Fruit fly (Drosophila melanogaster): ENCODE results near the gene CG15312.

The CG15312 gene

DNA sequence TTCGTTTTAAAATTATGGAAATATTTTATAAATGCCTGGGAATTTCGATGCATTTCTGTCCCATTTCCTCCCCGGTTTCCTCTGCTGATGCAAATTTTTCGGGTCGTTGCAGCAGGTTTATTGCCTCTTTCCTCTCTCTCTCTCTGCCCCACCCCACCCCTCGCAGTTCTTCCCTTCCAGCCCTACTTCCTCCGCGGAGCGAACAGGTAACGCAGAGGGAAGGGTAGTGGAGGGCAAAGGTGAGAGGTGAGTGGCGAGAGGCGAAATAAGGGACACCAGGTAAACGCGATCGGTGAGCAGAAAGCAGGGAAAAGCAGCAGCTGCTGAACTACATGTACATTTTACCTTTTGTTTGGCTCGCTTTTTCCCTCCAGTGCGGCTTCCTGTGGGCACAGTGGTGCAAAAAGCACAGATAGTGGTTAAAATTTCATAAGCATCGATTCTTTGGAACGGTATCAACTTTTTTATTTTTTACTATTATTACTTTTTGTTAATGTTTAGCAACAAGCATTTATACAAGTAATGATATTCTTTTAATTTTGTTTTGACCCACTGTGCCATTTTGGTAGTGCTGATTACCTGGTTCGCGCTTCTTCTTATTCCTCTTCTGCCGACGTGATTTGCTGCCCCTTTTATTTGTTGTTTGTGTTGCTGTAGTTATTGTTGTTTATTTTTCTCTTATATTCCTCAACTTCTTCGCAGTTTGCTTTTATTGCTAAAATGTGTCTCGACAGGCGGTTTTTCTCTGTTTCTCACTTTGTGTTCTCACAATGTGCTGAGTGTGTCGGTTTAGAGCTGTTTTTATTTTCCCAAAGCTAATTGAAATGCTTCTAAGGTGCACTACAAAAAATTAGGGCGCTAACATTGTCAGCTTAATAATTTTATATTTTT lies 17.6 kb upstream of the CG15312 start (continued):
- no peak for TF ChIP-seq Doc3 (GFP tag; IDR thresholded peaks at IDR 0.05; ENCODE audit: partially characterized antibody)
- TF ChIP-seq CG12071 (GFP tag; optimal IDR thresholded peaks at IDR 0.05) = no peak
- peak; percentile 77 for TF ChIP-seq CG9727 (GFP tag; optimal IDR thresholded peaks at IDR 0.05)
- TF ChIP-seq CG17186 (GFP tag; optimal IDR thresholded peaks at IDR 0.05) = no peak
- TF ChIP-seq lov (optimal IDR thresholded peaks at IDR 0.05) = no peak
- 0 out of 3 replicates have a peak, but pooled peaks have one; percentile 15 for TF ChIP-seq lov (GFP tag; IDR thresholded peaks at IDR 0.05)
- TF ChIP-seq CG15514 (GFP tag; optimal IDR thresholded peaks at IDR 0.05) = peak; percentile 20
- TF ChIP-seq Opbp (GFP tag; IDR thresholded peaks at IDR 0.05; ENCODE audit: partially characterized antibody) = no peak
- TF ChIP-seq jumu (GFP tag; optimal IDR thresholded peaks at IDR 0.05) = peak; percentile 32
- TF ChIP-seq HHEX (GFP tag; optimal IDR thresholded peaks at IDR 0.05) = peak; percentile 39
- no peak for TF ChIP-seq CG1647 (GFP tag; optimal IDR thresholded peaks at IDR 0.05)
- no peak for TF ChIP-seq ro (GFP tag; IDR thresholded peaks at IDR 0.05)
- TF ChIP-seq MTF-1 (GFP tag; optimal IDR thresholded peaks at IDR 0.05; ENCODE audit: borderline replicate concordance) = no peak
- TF ChIP-seq CG10979 (tag; optimal IDR thresholded peaks at IDR 0.05) = peak; percentile 73
- no peak for TF ChIP-seq bowl (GFP tag; IDR thresholded peaks at IDR 0.05)
- peak; percentile 36 for TF ChIP-seq pnt (GFP tag; optimal IDR thresholded peaks at IDR 0.05)
- peak; percentile 44 for TF ChIP-seq esg (GFP tag; conservative IDR thresholded peaks at IDR 0.05)
- TF ChIP-seq CG6791 (GFP tag; IDR thresholded peaks at IDR 0.05; ENCODE audit: partially characterized antibody) = no peak; the same call in 2 of the 3 replicates
- TF ChIP-seq lola (GFP tag; optimal IDR thresholded peaks at IDR 0.05) = peak in 1 of 3 experiments; percentile 71
- TF ChIP-seq gcm (GFP tag; optimal IDR thresholded peaks at IDR 0.05) = peak; percentile 55
- TF ChIP-seq CG11093 (GFP tag; IDR thresholded peaks at IDR 0.05) = peak; percentile 55; the same call in 1 of the 3 replicates
- TF ChIP-seq fru (optimal IDR thresholded peaks at IDR 0.05) = no peak
- TF ChIP-seq CG7271 (tag; optimal IDR thresholded peaks at IDR 0.05) = peak; percentile 70
- TF ChIP-seq CG8924 (tag; optimal IDR thresholded peaks at IDR 0.05) = peak; percentile 80
- TF ChIP-seq chm (GFP tag; IDR thresholded peaks at IDR 0.05) = peak; percentile 77
- TF ChIP-seq CG12942 (GFP tag; optimal IDR thresholded peaks at IDR 0.05) = peak; percentile 33
- TF ChIP-seq zen (tag; optimal IDR thresholded peaks at IDR 0.05) = peak; percentile 87
- TF ChIP-seq CG6813 (GFP tag; optimal IDR thresholded peaks at IDR 0.05) = peak; percentile 57
- TF ChIP-seq knrl (GFP tag; IDR thresholded peaks at IDR 0.05; ENCODE audit: partially characterized antibody) = no peak
- TF ChIP-seq CG1602 (GFP tag; optimal IDR thresholded peaks at IDR 0.05) = peak; percentile 59
- no peak for TF ChIP-seq CG10565 (GFP tag; optimal IDR thresholded peaks at IDR 0.05)
- no peak for TF ChIP-seq CG12769 (tag; optimal IDR thresholded peaks at IDR 0.05)
- no peak for TF ChIP-seq zfh2 (GFP tag; optimal IDR thresholded peaks at IDR 0.05)
- peak; percentile 71 for TF ChIP-seq H2.0 (GFP tag; IDR thresholded peaks at IDR 0.05)
- TF ChIP-seq CG17612 (GFP tag; IDR thresholded peaks at IDR 0.05) = peak; percentile 23; the same call in 1 of the 2 replicates
- peak; percentile 29; the same call in 1 of the 3 replicates for TF ChIP-seq CG16813 (GFP tag; IDR thresholded peaks at IDR 0.05; ENCODE audit: partially characterized antibody)
- TF ChIP-seq crol (GFP tag; IDR thresholded peaks at IDR 0.05) = peak; percentile 95
- no peak for TF ChIP-seq jing (GFP tag; optimal IDR thresholded peaks at IDR 0.05)
- no peak for TF ChIP-seq zf30C (GFP tag; optimal IDR thresholded peaks at IDR 0.05)
- TF ChIP-seq CG32772 (GFP tag; IDR thresholded peaks at IDR 0.05) = peak; percentile 38; the same call in 1 of the 2 replicates
- TF ChIP-seq fd96Cb (tag; optimal IDR thresholded peaks at IDR 0.05) = peak; percentile 62
- peak; percentile 53 for TF ChIP-seq Mad (GFP tag; optimal IDR thresholded peaks at IDR 0.05)
- TF ChIP-seq CG12744 (GFP tag; optimal IDR thresholded peaks at IDR 0.05) = peak; percentile 27
- TF ChIP-seq E2f1 (GFP tag; IDR thresholded peaks at IDR 0.05) = peak; percentile 62; the same call in 1 of the 2 replicates
- peak; percentile 26; the same call in 1 of the 2 replicates for TF ChIP-seq aop (GFP tag; IDR thresholded peaks at IDR 0.05)
- TF ChIP-seq Optix (GFP tag; IDR thresholded peaks at IDR 0.05) = peak; percentile 62; the same call in 2 of the 3 replicates
- TF ChIP-seq HLH3B (GFP tag; IDR thresholded peaks at IDR 0.05) = peak; percentile 50
- TF ChIP-seq CG2712 (tag; optimal IDR thresholded peaks at IDR 0.05) = peak; percentile 76
